Worm (Caenorhabditis elegans): ENCODE data around the gene F55B12.10.
A peak's percentile ranks its signal among the peaks of the same experiment; 100 is the strongest.

F55B12.10 gene

DNA sequence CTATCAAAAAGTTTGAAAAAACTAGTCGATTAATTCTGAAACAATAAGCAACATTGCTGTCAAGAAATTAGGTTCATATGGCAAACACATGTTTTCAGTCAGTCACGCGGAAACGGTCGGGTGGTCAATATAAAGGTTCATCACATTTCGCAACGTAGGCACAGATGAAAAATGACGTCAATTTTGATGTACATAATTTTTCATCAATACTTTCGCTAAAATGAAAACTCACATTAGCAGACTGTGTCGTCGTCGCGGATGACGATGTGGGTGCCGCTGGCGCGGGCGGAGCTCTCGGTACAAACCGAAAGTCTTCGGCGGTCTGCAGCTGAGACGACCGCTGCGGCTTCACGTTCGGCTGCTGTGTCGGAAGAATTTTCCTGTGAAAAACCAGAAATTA lies 35.6 kb upstream of the F55B12.10 start, which contains the start of gene swan-2:
Gene swan-2 (minus strand): TSS at position 380 of the 400 bp plus-strand sequence.
- TF ChIP-seq elt-3 (tag; optimal IDR thresholded peaks at IDR 0.05) = no peak
- no peak for TF ChIP-seq hpl-2 (GFP tag; optimal IDR thresholded peaks at IDR 0.05)
- no peak for TF ChIP-seq hlh-4 (tag; optimal IDR thresholded peaks at IDR 0.05)
- TF ChIP-seq lin-35 (GFP tag; optimal IDR thresholded peaks at IDR 0.05) = peak in 1 of 2 experiments; percentile 70
- TF ChIP-seq hlh-17 (GFP tag; optimal IDR thresholded peaks at IDR 0.05; ENCODE audit: borderline replicate concordance) = no peak
- no peak for TF ChIP-seq lir-3 (tag; optimal IDR thresholded peaks at IDR 0.05; ENCODE audit: poor library complexity)
- TF ChIP-seq lin-39 (tag; optimal IDR thresholded peaks at IDR 0.05) = no peak
- TF ChIP-seq aha-1 (tag; optimal IDR thresholded peaks at IDR 0.05) = no peak
- peak; percentile 5 for TF ChIP-seq fkh-4 (tag; optimal IDR thresholded peaks at IDR 0.05; ENCODE audit: borderline replicate concordance)
- no peak for TF ChIP-seq unc-86 (tag; optimal IDR thresholded peaks at IDR 0.05)
- no peak for TF ChIP-seq tlp-1 (tag; optimal IDR thresholded peaks at IDR 0.05)
- TF ChIP-seq swsn-7 (tag; optimal IDR thresholded peaks at IDR 0.05) = no peak
- TF ChIP-seq nhr-237 (tag; optimal IDR thresholded peaks at IDR 0.05) = no peak
- no peak for TF ChIP-seq lsy-2 (tag; optimal IDR thresholded peaks at IDR 0.05)
- TF ChIP-seq vab-15 (tag; optimal IDR thresholded peaks at IDR 0.05) = no peak
- no peak for TF ChIP-seq efl-1 (optimal IDR thresholded peaks at IDR 0.05)
- peak in 1 of 2 experiments; percentile 88 for TF ChIP-seq efl-1 (GFP tag; optimal IDR thresholded peaks at IDR 0.05 in 1 of 2)
- TF ChIP-seq irx-1 (tag; optimal IDR thresholded peaks at IDR 0.05) = no peak
- TF ChIP-seq nhr-20 (tag; optimal IDR thresholded peaks at IDR 0.05) = no peak
- TF ChIP-seq C04F5.9 (tag; optimal IDR thresholded peaks at IDR 0.05) = no peak
- TF ChIP-seq nhr-71 (tag; optimal IDR thresholded peaks at IDR 0.05) = peak; percentile 10
- TF ChIP-seq nhr-12 (tag; optimal IDR thresholded peaks at IDR 0.05) = no peak
- no peak for TF ChIP-seq aly-2 (tag; optimal IDR thresholded peaks at IDR 0.05)
- no peak for TF ChIP-seq pqm-1 (tag; optimal IDR thresholded peaks at IDR 0.05)
- TF ChIP-seq snu-23 (GFP tag; optimal IDR thresholded peaks at IDR 0.05) = peak; percentile 3
- TF ChIP-seq ceh-88 (GFP tag; IDR thresholded peaks at IDR 0.05) = no peak
- no peak for TF ChIP-seq fkh-8 (tag; optimal IDR thresholded peaks at IDR 0.05)
- no peak for TF ChIP-seq C16A3.4 (tag; optimal IDR thresholded peaks at IDR 0.05)
- no peak for TF ChIP-seq mep-1 (tag; optimal IDR thresholded peaks at IDR 0.05)
- peak; percentile 60 for TF ChIP-seq dsc-1 (tag; optimal IDR thresholded peaks at IDR 0.05)
- TF ChIP-seq nhr-11 (tag; optimal IDR thresholded peaks at IDR 0.05) = no peak
- TF ChIP-seq ama-1 (optimal IDR thresholded peaks at IDR 0.05) = no peak
- TF ChIP-seq nhr-85 (tag) = peak; percentile 65
- no peak for TF ChIP-seq ztf-4 (tag; optimal IDR thresholded peaks at IDR 0.05)
- TF ChIP-seq lin-14 (GFP tag; optimal IDR thresholded peaks at IDR 0.05) = no peak
- no peak for TF ChIP-seq lin-13 (GFP tag; optimal IDR thresholded peaks at IDR 0.05)
- no peak for TF ChIP-seq C34B4.2 (tag; optimal IDR thresholded peaks at IDR 0.05)
- no peak for TF ChIP-seq blmp-1 (tag; optimal IDR thresholded peaks at IDR 0.05)
- TF ChIP-seq jun-1 (tag; optimal IDR thresholded peaks at IDR 0.05) = no peak
- TF ChIP-seq unc-98 (GFP tag; IDR thresholded peaks at IDR 0.05) = no peak
- no peak for TF ChIP-seq egl-27 (tag; optimal IDR thresholded peaks at IDR 0.05)
- no peak for TF ChIP-seq zip-4 (GFP tag; optimal IDR thresholded peaks at IDR 0.05)
- TF ChIP-seq sptf-1 (tag; optimal IDR thresholded peaks at IDR 0.05) = no peak

DNA sequence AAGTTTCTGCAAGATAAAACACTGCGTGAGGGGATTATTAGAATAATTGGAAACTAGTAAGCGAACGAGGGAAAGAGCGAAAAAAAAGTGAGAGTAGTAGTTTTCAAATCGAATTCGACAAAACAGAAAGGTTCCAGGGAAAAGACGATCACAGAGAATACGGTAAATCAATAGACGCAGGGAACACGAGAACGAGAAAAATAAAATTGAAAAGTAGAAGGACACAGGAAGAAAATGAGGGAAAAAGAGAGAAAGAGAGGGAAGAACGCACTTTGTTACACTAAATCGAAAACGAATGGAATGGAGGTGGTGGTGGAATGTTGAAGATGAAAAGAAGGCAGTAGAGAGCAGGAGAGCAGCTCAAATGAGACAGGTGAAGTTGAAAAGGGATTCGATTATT lies 32.3 kb upstream of the F55B12.10 start, which contains the start of gene swan-1:
Gene swan-1 (minus strand): TSS at position 6 of the 400 bp plus-strand sequence.
- TF ChIP-seq nhr-76 (tag; optimal IDR thresholded peaks at IDR 0.05) (no peak), nhr-85 (tag) (peak; percentile 55), nhr-19 (GFP tag; conservative IDR thresholded peaks at IDR 0.05) (peak; percentile 14; the same call in 1 of the 2 replicates), rnt-1 (tag; optimal IDR thresholded peaks at IDR 0.05) (peak; percentile 26), dsc-1 (tag; optimal IDR thresholded peaks at IDR 0.05) (peak; percentile 13), nhr-11 (tag; optimal IDR thresholded peaks at IDR 0.05) (no peak), nhr-237 (tag; optimal IDR thresholded peaks at IDR 0.05) (no peak), nhr-71 (tag; optimal IDR thresholded peaks at IDR 0.05) (peak; percentile 10), lin-13 (GFP tag; optimal IDR thresholded peaks at IDR 0.05) (no peak), pqm-1 (tag; optimal IDR thresholded peaks at IDR 0.05) (no peak), efl-1 (optimal IDR thresholded peaks at IDR 0.05) (peak in 1 of 2 experiments; percentile 18), efl-1 (GFP tag; optimal IDR thresholded peaks at IDR 0.05 in 1 of 2) (peak in 1 of 2 experiments; percentile 86), blmp-1 (tag; optimal IDR thresholded peaks at IDR 0.05) (peak; percentile 69), nhr-90 (tag; optimal IDR thresholded peaks at IDR 0.05; ENCODE audit: poor library complexity) (no peak), lsy-2 (tag; optimal IDR thresholded peaks at IDR 0.05) (peak in 1 of 2 experiments; percentile 14), C04F5.9 (tag; optimal IDR thresholded peaks at IDR 0.05) (no peak), lin-14 (GFP tag; optimal IDR thresholded peaks at IDR 0.05) (peak; percentile 84), unc-30 (tag; optimal IDR thresholded peaks at IDR 0.05) (no peak)

Data from whole organism, L1 larva.